Worm (Caenorhabditis elegans) whole organism, L4/young adult: ENCODE measurements around the gene srd-30.

ENCODE experiments used
- W03F9.2 ChIP-seq: fragments of 150-350 bp; optimal IDR thresholded peaks from 2 replicates; lab custom pipeline; 2014; ENCODE audit warnings: missing biosample characterization, missing genetic modification characterization
- him-1 ChIP-seq: sonication (generic microtip); optimal IDR thresholded peaks from 2 replicates; lab custom pipeline; 2016; ENCODE audit warnings: missing genotype, missing genetic modification reagents, missing genetic modification characterization, missing compliant biosample characterization

ce11 chrV:7653567-7653966 lies 24.0 kb downstream of the srd-30 start, which contains the start of gene srh-200:
- TF ChIP-seq W03F9.2 (tag; lab: Kevin White, UChicago) (no peak), him-1 (no peak)
